Worm (Caenorhabditis elegans) whole organism, L4/young adult: ENCODE results near the gene F35E12.10.

Experiments
- W03F9.2 ChIP-seq: fragments of 150-350 bp; optimal IDR thresholded peaks from 2 replicates; lab custom pipeline; 2014; ENCODE audit warnings: missing biosample characterization, missing genetic modification characterization
- him-1 ChIP-seq: sonication (generic microtip); optimal IDR thresholded peaks from 2 replicates; lab custom pipeline; 2016; ENCODE audit warnings: missing genotype, missing genetic modification reagents, missing genetic modification characterization, missing compliant biosample characterization

- TF ChIP-seq W03F9.2 (tag; lab: Kevin White, UChicago) (no peak), him-1 (no peak)
Observed at ce11 chrV:13782190-13782589, 33.6 kb upstream of the F35E12.10 start, which contains the start of gene decr-1.1.
